Worm (Caenorhabditis elegans) whole organism, L4/young adult: ENCODE data around the gene ZK930.4.

Experiments used
- W03F9.2 ChIP-seq: fragments of 150-350 bp; optimal IDR thresholded peaks from 2 replicates; lab custom pipeline; 2014; ENCODE audit warnings: missing biosample characterization, missing genetic modification characterization
- dao-5 ChIP-seq: sonication (generic microtip); optimal IDR thresholded peaks from 2 replicates; lab custom pipeline; 2016; ENCODE audit warnings: missing genotype, missing genetic modification characterization, moderate library complexity, missing compliant biosample characterization
- him-1 ChIP-seq: sonication (generic microtip); optimal IDR thresholded peaks from 2 replicates; lab custom pipeline; 2016; ENCODE audit warnings: missing genotype, missing genetic modification reagents, missing genetic modification characterization, missing compliant biosample characterization

ZK930.4 gene

DNA sequence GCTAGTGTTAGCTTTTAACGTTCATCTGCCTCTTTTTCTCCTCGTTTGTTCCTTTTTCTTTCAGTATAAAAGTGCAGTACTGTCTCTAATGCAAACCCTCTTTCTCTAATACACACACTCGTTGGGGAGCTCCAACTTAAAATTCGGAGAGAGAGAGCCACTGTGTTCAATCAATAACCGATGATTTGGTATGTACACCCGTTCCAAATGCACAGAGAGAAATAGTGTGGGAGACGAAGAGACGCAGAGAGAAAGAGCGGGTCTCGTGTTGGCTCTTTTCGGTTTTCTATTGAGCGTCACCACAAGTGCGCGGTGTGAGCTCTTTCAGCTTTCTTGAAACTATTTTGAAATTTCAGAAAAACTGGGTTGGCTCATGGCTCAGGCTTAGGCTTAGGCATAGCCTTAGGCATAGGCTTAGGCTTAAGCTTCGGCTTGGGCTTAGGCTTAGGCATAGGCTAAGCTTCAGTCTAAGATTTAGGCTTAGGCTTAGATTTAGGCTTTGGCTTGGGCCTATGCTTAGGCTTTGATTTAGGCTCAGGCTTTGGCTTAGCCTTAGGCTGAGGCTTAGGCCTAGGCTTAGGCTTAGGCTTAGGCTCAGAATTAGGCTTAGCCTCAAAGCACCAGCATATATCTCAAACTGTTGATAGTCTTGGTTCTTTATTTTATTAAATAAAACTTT, 17.4 kb downstream of the ZK930.4 start:
- TF ChIP-seq dao-5 (no peak), W03F9.2 (tag; lab: Kevin White, UChicago) (no peak), him-1 (tag; lab: Kevin White, UChicago) (no peak)

ce11 chrII:11925203-11925602, 18.9 kb downstream of the ZK930.4 start:
- TF ChIP-seq dao-5: no peak

DNA sequence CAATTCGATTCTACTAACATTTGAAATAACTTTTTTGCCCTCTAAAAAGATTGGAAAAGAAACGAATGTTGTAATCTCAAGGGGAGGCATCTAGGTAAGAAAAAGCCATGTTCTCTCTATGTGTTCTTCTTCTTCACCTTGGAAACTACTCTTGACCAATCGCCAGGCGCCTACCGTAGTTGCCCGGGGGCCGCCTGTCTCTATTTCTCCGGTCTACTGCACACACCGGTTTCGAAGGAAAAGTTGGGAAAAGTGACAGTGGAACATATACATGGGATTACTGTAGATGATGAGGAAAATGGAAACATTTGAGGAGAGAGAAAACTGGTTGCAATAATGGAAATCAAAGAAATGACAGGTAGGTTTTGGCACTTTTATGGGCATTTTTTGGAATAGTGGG, 20.2 kb downstream of the ZK930.4 start:
- TF ChIP-seq him-1 (tag; lab: Kevin White, UChicago): no peak
- no peak for TF ChIP-seq dao-5

DNA sequence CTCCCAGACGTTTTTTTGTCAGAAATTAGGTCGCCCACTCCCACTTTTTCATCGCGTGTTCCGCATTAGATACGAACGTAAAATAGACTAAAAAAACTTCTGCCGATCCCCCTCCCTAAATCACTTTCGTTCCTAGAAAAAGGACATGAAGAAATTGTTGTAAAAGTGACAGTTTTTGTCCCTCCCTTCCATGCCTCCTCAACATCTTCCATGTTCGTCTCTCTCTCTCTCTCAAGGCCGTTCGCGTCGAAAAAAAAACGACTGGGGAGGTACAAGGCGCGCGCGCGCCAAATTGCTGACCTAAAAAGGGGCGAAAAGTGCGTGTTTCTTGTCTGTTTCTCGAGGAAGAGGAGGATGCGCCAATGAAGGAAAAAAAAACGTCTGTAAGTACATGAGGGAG, 22.4 kb downstream of the ZK930.4 start:
- TF ChIP-seq dao-5 (no peak), W03F9.2 (tag; lab: Kevin White, UChicago) (no peak), him-1 (tag; lab: Kevin White, UChicago) (no peak)

DNA sequence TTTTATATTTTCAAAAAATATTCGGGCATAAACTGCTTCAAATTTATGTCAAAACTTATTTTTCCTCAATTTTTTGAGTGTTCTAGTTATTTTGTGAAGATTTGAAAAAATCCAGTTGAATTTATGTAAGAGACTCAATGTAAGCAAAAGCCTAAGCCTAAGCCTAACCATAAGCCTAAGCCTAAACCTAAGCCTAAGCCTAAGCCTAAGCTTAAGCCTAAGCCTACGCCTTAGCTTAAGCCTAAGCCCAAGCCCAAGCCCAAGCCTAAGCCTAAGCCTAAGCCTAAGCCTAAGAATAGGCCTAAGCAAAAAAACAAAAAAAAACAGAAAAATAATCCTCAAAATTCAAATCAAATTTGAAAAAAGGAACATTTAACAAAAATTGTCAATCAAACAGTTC, 23.8 kb downstream of the ZK930.4 start:
- TF ChIP-seq him-1 (tag; lab: Kevin White, UChicago) (no peak), W03F9.2 (tag; lab: Kevin White, UChicago) (no peak), dao-5 (no peak)

- TF ChIP-seq dao-5 (no peak), W03F9.2 (tag; lab: Kevin White, UChicago) (no peak), him-1 (tag; lab: Kevin White, UChicago) (no peak)
Measured at ce11 chrII:11935266-11935665, 28.9 kb downstream of the ZK930.4 start, which contains the start of gene lin-29. Gene lin-29 (minus strand): TSS chrII:11935343.

- TF ChIP-seq dao-5 (no peak), W03F9.2 (tag; lab: Kevin White, UChicago) (no peak), him-1 (tag; lab: Kevin White, UChicago) (no peak)
Measured at ce11 chrII:11936393-11936792, 30.1 kb downstream of the ZK930.4 start.

- TF ChIP-seq dao-5 (no peak), him-1 (tag; lab: Kevin White, UChicago) (no peak), W03F9.2 (tag; lab: Kevin White, UChicago) (no peak)
Measured at ce11 chrII:11948459-11948858, 42.1 kb downstream of the ZK930.4 start, which contains the start of gene W03C9.8. Gene W03C9.8 (plus strand): TSS chrII:11948759.

DNA sequence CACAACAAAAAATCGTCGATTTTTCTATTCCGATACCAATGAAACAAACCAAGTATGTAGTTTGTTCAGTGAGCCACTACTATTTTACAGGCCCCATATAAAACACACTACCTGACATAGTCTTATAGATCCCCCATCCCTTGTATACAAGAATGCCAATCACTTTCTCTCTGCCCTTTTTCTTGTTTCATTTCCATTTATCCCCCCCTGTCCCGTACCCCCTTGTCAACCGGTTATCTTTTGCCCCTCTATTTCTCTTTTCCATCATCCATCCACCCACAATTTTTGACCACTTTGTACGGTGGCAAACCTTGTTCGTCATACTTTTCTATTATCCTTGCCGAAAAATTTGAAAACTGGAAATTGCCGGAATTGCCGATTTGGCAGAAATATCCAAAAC, 46.6 kb downstream of the ZK930.4 start:
- no peak for TF ChIP-seq him-1 (tag; lab: Kevin White, UChicago)
- TF ChIP-seq dao-5: no peak
- TF ChIP-seq W03F9.2 (tag; lab: Kevin White, UChicago): no peak

DNA sequence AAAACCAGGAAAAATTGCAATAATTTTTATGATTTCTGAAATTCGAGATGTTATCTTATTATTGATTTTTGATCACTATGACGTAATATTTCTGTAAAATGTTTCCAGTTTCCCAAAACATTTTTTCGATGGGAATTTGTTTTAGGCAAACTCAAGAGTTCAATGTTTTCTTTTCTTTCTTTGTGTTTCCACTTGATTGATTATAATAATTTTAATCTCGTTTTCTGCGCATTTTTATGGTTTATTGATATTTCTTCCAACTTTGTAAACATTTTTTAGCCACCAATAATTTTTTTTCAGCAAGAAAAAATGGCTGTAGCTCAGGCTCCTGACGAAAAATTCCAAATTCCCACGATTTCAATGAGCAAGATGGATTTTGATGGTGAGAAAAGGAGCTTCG, 47.9 kb downstream of the ZK930.4 start, which contains the start of gene W03C9.6:
TSS of gene W03C9.6 (plus strand) at position 301 of the 400 bp plus-strand sequence.
- TF ChIP-seq W03F9.2 (tag; lab: Kevin White, UChicago): no peak
- TF ChIP-seq him-1 (tag; lab: Kevin White, UChicago): no peak
- TF ChIP-seq dao-5: no peak

DNA sequence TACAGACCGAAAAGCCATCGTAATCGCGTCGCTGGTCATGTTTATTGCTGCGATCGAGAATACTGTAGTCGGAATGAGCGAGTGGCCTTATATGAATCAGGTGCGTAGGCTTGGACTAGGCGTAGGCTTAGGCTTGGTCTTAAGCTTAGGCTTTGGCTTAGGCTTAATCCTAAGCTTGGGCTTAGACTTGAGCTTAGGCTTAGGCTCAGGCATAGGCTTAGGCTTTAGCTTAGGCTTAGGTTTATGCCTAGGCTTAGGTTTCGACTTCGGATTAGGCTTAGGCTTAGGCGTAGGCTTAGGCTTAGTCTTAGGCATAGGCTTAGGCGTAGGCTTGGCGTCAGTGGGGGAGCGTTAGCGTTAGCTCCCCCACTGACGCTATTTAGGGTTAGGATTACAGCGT, 48.5 kb downstream of the ZK930.4 start:
- no peak for TF ChIP-seq W03F9.2 (tag; lab: Kevin White, UChicago)
- no peak for TF ChIP-seq him-1 (tag; lab: Kevin White, UChicago)
- no peak for TF ChIP-seq dao-5
